Fruit fly (Drosophila melanogaster): Measurements from ENCODE around the gene CG16782.
A peak's percentile ranks its signal among the peaks of the same experiment; 100 is the strongest.

Gene CG16782

DNA sequence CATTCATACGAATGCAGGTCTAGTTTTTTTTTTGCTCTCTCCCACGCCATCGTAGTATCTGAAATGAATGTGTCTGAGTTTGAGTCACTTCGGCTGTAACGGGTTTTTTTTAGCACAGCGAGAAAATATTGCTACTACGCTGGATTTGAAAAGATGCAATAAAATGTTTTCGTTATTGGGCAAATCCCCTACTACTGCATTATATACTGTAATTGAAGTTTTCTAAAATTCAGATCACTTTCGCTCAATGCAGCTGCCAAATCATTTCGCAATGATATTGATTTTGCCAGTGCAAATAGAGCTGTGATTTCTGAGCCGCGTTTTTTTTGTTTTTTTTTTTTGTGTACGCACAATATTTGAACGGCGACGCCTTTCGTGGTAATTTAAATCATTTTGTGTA is 27.1 kb downstream of the CG16782 start (continued):
- peak; percentile 49 for TF ChIP-seq Xbp1 (GFP tag; optimal IDR thresholded peaks at IDR 0.05)
- peak; percentile 11; the same call in 1 of the 3 replicates for TF ChIP-seq B-H1 (GFP tag; IDR thresholded peaks at IDR 0.05)
- TF ChIP-seq CG2889 (GFP tag; IDR thresholded peaks at IDR 0.05) = 0 out of 3 replicates have a peak, but pooled peaks have one; percentile 43

DNA sequence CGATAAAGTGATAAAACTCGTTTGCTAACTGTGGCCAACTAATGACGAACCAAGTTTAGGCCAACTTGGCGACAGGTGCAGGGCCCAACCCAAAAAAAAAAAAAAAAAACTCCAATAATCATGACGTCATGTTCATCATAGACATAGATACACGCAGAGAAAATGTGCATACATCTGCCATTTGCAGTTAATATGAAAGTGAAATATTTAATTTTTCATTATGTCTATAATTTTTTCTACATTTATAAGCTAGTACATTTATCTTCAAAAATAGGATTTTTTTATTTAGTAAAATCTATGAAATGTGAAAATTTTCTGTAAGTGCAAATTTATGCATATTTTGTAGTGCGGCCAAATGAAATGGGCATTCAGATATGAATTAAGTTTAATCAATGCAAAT is 28.4 kb downstream of the CG16782 start:
- TF ChIP-seq CG34224 (GFP tag; IDR thresholded peaks at IDR 0.05; ENCODE audit: partially characterized antibody) (no peak), CG7786 (GFP tag; optimal IDR thresholded peaks at IDR 0.05) (no peak), CG4424 (GFP tag; optimal IDR thresholded peaks at IDR 0.05) (peak; percentile 48), slou (GFP tag; optimal IDR thresholded peaks at IDR 0.05) (no peak), gsb-n (tag; optimal IDR thresholded peaks at IDR 0.05) (peak; percentile 38), Rfx (GFP tag; IDR thresholded peaks at IDR 0.05) (peak; percentile 83), CG1603 (tag; optimal IDR thresholded peaks at IDR 0.05) (no peak), so (GFP tag; IDR thresholded peaks at IDR 0.05) (peak; percentile 73; the same call in 2 of the 3 replicates), CG8089 (GFP tag; optimal IDR thresholded peaks at IDR 0.05) (no peak), CG12071 (GFP tag; optimal IDR thresholded peaks at IDR 0.05) (no peak), eyg (GFP tag; optimal IDR thresholded peaks at IDR 0.05) (no peak), C15 (GFP tag; IDR thresholded peaks at IDR 0.05) (0 out of 3 replicates have a peak, but pooled peaks have one; percentile 45), Ada2b (GFP tag; IDR thresholded peaks at IDR 0.05) (peak; percentile 76), CG8944 (GFP tag; optimal IDR thresholded peaks at IDR 0.05) (no peak), Xbp1 (GFP tag; optimal IDR thresholded peaks at IDR 0.05) (peak; percentile 69), CG18011 (GFP tag; optimal IDR thresholded peaks at IDR 0.05) (no peak), CG17612 (GFP tag; IDR thresholded peaks at IDR 0.05) (peak; percentile 62), chn (GFP tag; optimal IDR thresholded peaks at IDR 0.05) (no peak), CG11696 (GFP tag; IDR thresholded peaks at IDR 0.05) (peak; percentile 53; the same call in 1 of the 2 replicates), HLH4C (GFP tag; IDR thresholded peaks at IDR 0.05; ENCODE audit: partially characterized antibody) (no peak), CG11695 (GFP tag; IDR thresholded peaks at IDR 0.05) (peak; percentile 85), tx (GFP tag; optimal IDR thresholded peaks at IDR 0.05) (peak; percentile 22), amos (GFP tag; IDR thresholded peaks at IDR 0.05; ENCODE audit: partially characterized antibody) (no peak), Med (GFP tag) (no peak), NK7.1 (GFP tag; optimal IDR thresholded peaks at IDR 0.05) (no peak), Blimp-1 (GFP tag; optimal IDR thresholded peaks at IDR 0.05) (peak; percentile 69), CG17186 (GFP tag; optimal IDR thresholded peaks at IDR 0.05) (no peak), CG3995 (GFP tag; optimal IDR thresholded peaks at IDR 0.05) (no peak), CG42726 (GFP tag; IDR thresholded peaks at IDR 0.05; ENCODE audit: partially characterized antibody) (no peak), CG18262 (tag; optimal IDR thresholded peaks at IDR 0.05) (peak; percentile 76), CG12155 (GFP tag; optimal IDR thresholded peaks at IDR 0.05) (peak; percentile 40), disco-r (GFP tag; optimal IDR thresholded peaks at IDR 0.05) (no peak), CG6175 (GFP tag; IDR thresholded peaks at IDR 0.05) (no peak), unpg (GFP tag; optimal IDR thresholded peaks at IDR 0.05) (peak; percentile 73), grn (GFP tag; optimal IDR thresholded peaks at IDR 0.05) (no peak), HHEX (GFP tag; optimal IDR thresholded peaks at IDR 0.05) (peak; percentile 16), fd64A (GFP tag; optimal IDR thresholded peaks at IDR 0.05) (no peak), CG10959 (GFP tag; IDR thresholded peaks at IDR 0.05) (no peak), CG31365 (tag; optimal IDR thresholded peaks at IDR 0.05) (no peak), CG17328 (GFP tag; IDR thresholded peaks at IDR 0.05) (peak; percentile 86), CG7372 (GFP tag; IDR thresholded peaks at IDR 0.05) (peak; percentile 67), jigr1 (GFP tag; IDR thresholded peaks at IDR 0.05) (no peak), ranshi (GFP tag; IDR thresholded peaks at IDR 0.05) (peak; percentile 55; the same call in 1 of the 2 replicates), Dll (GFP tag; IDR thresholded peaks at IDR 0.05; ENCODE audit: partially characterized antibody) (no peak), ato (GFP tag; IDR thresholded peaks at IDR 0.05; ENCODE audit: partially characterized antibody) (no peak), H15 (GFP tag; IDR thresholded peaks at IDR 0.05) (peak; percentile 57; the same call in 1 of the 3 replicates), CG17829 (tag; optimal IDR thresholded peaks at IDR 0.05) (peak; percentile 87)
